Fruit fly (Drosophila melanogaster): ENCODE measurements around the gene CG3088.

DNA sequence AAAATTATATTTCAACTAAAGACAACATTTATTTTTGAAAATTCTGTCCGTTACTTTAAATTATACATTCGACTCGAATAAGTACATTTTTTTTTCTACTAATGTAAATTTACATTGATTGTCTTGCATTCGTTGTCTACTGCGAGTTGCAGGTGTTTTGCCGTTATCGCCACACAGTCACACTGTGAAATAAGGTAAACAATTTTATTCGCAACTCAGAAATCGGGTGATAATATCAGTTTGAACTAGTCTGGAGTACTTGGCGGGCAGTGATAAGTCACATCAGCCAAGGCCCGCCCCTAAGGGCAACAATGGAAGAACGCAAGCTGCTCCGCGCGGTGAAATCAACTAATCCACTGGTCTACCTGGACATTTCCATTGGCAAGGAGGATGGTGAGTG, 28.8 kb upstream of the CG3088 start:
- TF ChIP-seq CG12768 (GFP tag; optimal IDR thresholded peaks at IDR 0.05) (no peak), ovo (GFP tag; optimal IDR thresholded peaks at IDR 0.05) (no peak), bab1 (GFP tag; optimal IDR thresholded peaks at IDR 0.05) (peak; percentile 42), kay (GFP tag; ENCODE audit: borderline replicate concordance) (no peak)

Data from whole organism, adult.